Fruit fly (Drosophila melanogaster): ENCODE results near the gene mRpL2.
A peak's percentile ranks its signal among the peaks of the same experiment; 100 is the strongest.

Gene mRpL2

DNA sequence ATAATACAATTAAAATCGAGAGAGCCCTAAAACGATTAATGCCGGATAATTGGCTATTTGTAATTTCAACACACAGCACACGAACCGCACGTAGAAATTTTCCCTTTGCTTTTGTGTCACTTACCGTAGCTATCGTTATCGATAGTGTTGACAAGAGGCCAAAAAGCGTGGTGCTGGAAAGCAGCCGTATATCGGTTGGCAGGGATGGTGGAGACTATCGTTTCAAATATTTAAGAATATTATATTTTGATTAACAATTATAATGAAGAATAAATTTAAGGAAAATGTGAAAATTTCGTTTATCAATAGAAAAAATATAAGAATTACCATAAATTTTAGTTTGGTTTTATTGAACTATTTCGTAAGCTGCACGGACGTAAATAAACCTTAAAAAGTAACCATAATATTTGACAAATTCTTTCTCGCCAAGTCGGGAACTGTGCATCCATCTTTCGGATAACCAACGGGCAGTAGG, 27.6 kb upstream of the mRpL2 start, which contains the start of gene JIL-1 (continued):
- peak; percentile 35 for TF ChIP-seq CG12769 (tag; optimal IDR thresholded peaks at IDR 0.05)
- TF ChIP-seq CG2875 (GFP tag; optimal IDR thresholded peaks at IDR 0.05), result no peak
- peak; percentile 55; the same call in 1 of the 3 replicates for TF ChIP-seq Mrtf (GFP tag; IDR thresholded peaks at IDR 0.05)
- TF ChIP-seq CG12071 (GFP tag; optimal IDR thresholded peaks at IDR 0.05), result peak; percentile 14
- no peak for TF ChIP-seq CG31365 (tag; optimal IDR thresholded peaks at IDR 0.05)
- TF ChIP-seq shn (GFP tag; optimal IDR thresholded peaks at IDR 0.05), result no peak
- peak; percentile 52 for TF ChIP-seq CG4820 (GFP tag; optimal IDR thresholded peaks at IDR 0.05)
- TF ChIP-seq Vsx1 (GFP tag; optimal IDR thresholded peaks at IDR 0.05), result peak; percentile 19
- TF ChIP-seq Med (GFP tag), result peak; percentile 95
- TF ChIP-seq pzg (GFP tag; optimal IDR thresholded peaks at IDR 0.05), result peak; percentile 79
- TF ChIP-seq sob (GFP tag; IDR thresholded peaks at IDR 0.05), result peak; percentile 93
- TF ChIP-seq dati (GFP tag; IDR thresholded peaks at IDR 0.05), result peak; percentile 47; the same call in 1 of the 2 replicates
- peak; percentile 54 for TF ChIP-seq Fer3 (tag; optimal IDR thresholded peaks at IDR 0.05)
- TF ChIP-seq Dad (GFP tag; optimal IDR thresholded peaks at IDR 0.05), result peak; percentile 69
- no peak for TF ChIP-seq Poxn (GFP tag; IDR thresholded peaks at IDR 0.05)
- peak; percentile 4 for TF ChIP-seq CG1792 (GFP tag; optimal IDR thresholded peaks at IDR 0.05)
- TF ChIP-seq HHEX (GFP tag; optimal IDR thresholded peaks at IDR 0.05), result peak; percentile 20
- TF ChIP-seq abd-A (tag; optimal IDR thresholded peaks at IDR 0.05), result peak; percentile 28
- peak; percentile 34 for TF ChIP-seq CG4282 (GFP tag; optimal IDR thresholded peaks at IDR 0.05)
- peak; percentile 33 for TF ChIP-seq peb (GFP tag; IDR thresholded peaks at IDR 0.05)
- TF ChIP-seq TFAM (GFP tag; optimal IDR thresholded peaks at IDR 0.05), result no peak
- TF ChIP-seq MTF-1 (GFP tag; optimal IDR thresholded peaks at IDR 0.05; ENCODE audit: borderline replicate concordance), result no peak
- no peak for TF ChIP-seq CG3163 (GFP tag; optimal IDR thresholded peaks at IDR 0.05)
- peak; percentile 92 for TF ChIP-seq amos (GFP tag; IDR thresholded peaks at IDR 0.05; ENCODE audit: partially characterized antibody)
- TF ChIP-seq Dp (GFP tag; optimal IDR thresholded peaks at IDR 0.05), result peak; percentile 22
- TF ChIP-seq CG3407 (GFP tag; optimal IDR thresholded peaks at IDR 0.05), result peak; percentile 46
- peak; percentile 35 for TF ChIP-seq jumu (GFP tag; optimal IDR thresholded peaks at IDR 0.05)
- peak; percentile 68; the same call in 1 of the 2 replicates for TF ChIP-seq ara (GFP tag; IDR thresholded peaks at IDR 0.05)
- peak; percentile 55 for TF ChIP-seq CG17829 (tag; optimal IDR thresholded peaks at IDR 0.05)
- peak; percentile 60 for TF ChIP-seq CG18476 (GFP tag; optimal IDR thresholded peaks at IDR 0.05)
- peak; percentile 5; the same call in 1 of the 3 replicates for TF ChIP-seq sr (GFP tag; IDR thresholded peaks at IDR 0.05)
- no peak for TF ChIP-seq sd (tag; optimal IDR thresholded peaks at IDR 0.05)
- TF ChIP-seq disco-r (GFP tag; optimal IDR thresholded peaks at IDR 0.05), result no peak
- TF ChIP-seq CG34376 (GFP tag; optimal IDR thresholded peaks at IDR 0.05), result peak; percentile 26
- TF ChIP-seq CG13424 (tag; optimal IDR thresholded peaks at IDR 0.05), result peak; percentile 35
- peak; percentile 25 for TF ChIP-seq CG17568 (GFP tag; optimal IDR thresholded peaks at IDR 0.05)
- peak; percentile 27 for TF ChIP-seq CG7556 (GFP tag; optimal IDR thresholded peaks at IDR 0.05)
- TF ChIP-seq Sry-β (GFP tag; optimal IDR thresholded peaks at IDR 0.05), result peak; percentile 4
- peak; percentile 36 for TF ChIP-seq CG17802 (tag; optimal IDR thresholded peaks at IDR 0.05)
- peak; percentile 32 for TF ChIP-seq gsb-n (tag; optimal IDR thresholded peaks at IDR 0.05)
- peak; percentile 31; the same call in 1 of the 2 replicates for TF ChIP-seq CG6689 (GFP tag; IDR thresholded peaks at IDR 0.05)
- TF ChIP-seq CG9437 (GFP tag; optimal IDR thresholded peaks at IDR 0.05), result peak; percentile 30
- no peak for TF ChIP-seq CG12219 (GFP tag; optimal IDR thresholded peaks at IDR 0.05)
- peak; percentile 8 for TF ChIP-seq trh (GFP tag; optimal IDR thresholded peaks at IDR 0.05)
- TF ChIP-seq CG6654 (GFP tag; optimal IDR thresholded peaks at IDR 0.05), result no peak
- no peak for TF ChIP-seq gce (GFP tag; IDR thresholded peaks at IDR 0.05)
- peak; percentile 62 for TF ChIP-seq CG14014 (GFP tag; IDR thresholded peaks at IDR 0.05)
- peak; percentile 41 to 50 for TF ChIP-seq Hr51 (GFP tag; optimal IDR thresholded peaks at IDR 0.05)
- no peak for TF ChIP-seq pfk (GFP tag; optimal IDR thresholded peaks at IDR 0.05)
- peak; percentile 46 for TF ChIP-seq CG13624 (GFP tag; optimal IDR thresholded peaks at IDR 0.05)

All from whole organism, embryonic.